Worm (Caenorhabditis elegans) whole organism, L3 larva: ENCODE results near the gene let-70.

ENCODE experiments used
- ZK546.5 ChIP-seq: sonication (generic microtip); optimal IDR thresholded peaks from 2 replicates; lab custom pipeline; 2017; ENCODE audit warnings: missing biosample characterization, missing genetic modification characterization
- ama-1 ChIP-seq: fragments of 150-350 bp; optimal IDR thresholded peaks from 2 replicates; lab custom pipeline; 2018
- ceh-28 ChIP-seq: fragments of 150-350 bp; optimal IDR thresholded peaks from 2 replicates; lab custom pipeline; 2014; ENCODE audit warnings: missing biosample characterization, missing genetic modification reagents, missing genetic modification characterization
- ceh-82 ChIP-seq: fragments of 150-350 bp; optimal IDR thresholded peaks from 2 replicates; lab custom pipeline; 2014; ENCODE audit warnings: missing biosample characterization, missing genetic modification characterization
- ceh-9 ChIP-seq: sonication (generic microtip); optimal IDR thresholded peaks from 2 replicates; lab custom pipeline; 2018; ENCODE audit warnings: missing biosample characterization, missing genetic modification characterization
- elt-2 ChIP-seq: sonication (generic microtip); optimal IDR thresholded peaks from 2 replicates; lab custom pipeline; 2016; ENCODE audit warnings: missing genetic modification reagents, mild to moderate bottlenecking, missing genetic modification characterization, missing compliant biosample characterization
- elt-3 ChIP-seq, 3 experiments: fragments of 150-350 bp in 1 of 3; sonication (generic microtip) in 2 of 3; optimal IDR thresholded peaks; 2 replicates in 2 of 3; 4 replicates in 1 of 3; lab custom pipeline; 2014 to 2017; ENCODE audit warnings: missing biosample characterization in 3 of 3, missing genetic modification characterization in 3 of 3
- fkh-2 ChIP-seq: fragments of 150-350 bp; optimal IDR thresholded peaks from 2 replicates; lab custom pipeline; 2014; ENCODE audit warnings: missing biosample characterization, missing genetic modification reagents, missing genetic modification characterization
- lin-15B ChIP-seq: fragments of 150-350 bp; optimal IDR thresholded peaks from 2 replicates; lab custom pipeline; 2014; ENCODE audit warnings: missing biosample characterization, missing genetic modification characterization
- nhr-237 ChIP-seq: fragments of 150-350 bp; optimal IDR thresholded peaks from 2 replicates; lab custom pipeline; 2014; ENCODE audit warnings: missing biosample characterization, missing genetic modification characterization
- nhr-76 ChIP-seq: fragments of 150-350 bp; sonication (generic microtip); optimal IDR thresholded peaks from 5 replicates; lab custom pipeline; 2014; ENCODE audit warnings: missing biosample characterization, missing genetic modification characterization
- pha-4 ChIP-seq: fragments of 150-350 bp; optimal IDR thresholded peaks from 2 replicates; lab custom pipeline; 2014; ENCODE audit warnings: missing biosample characterization, missing genetic modification reagents, missing genetic modification characterization
- skn-1 ChIP-seq: fragments of 150-350 bp; optimal IDR thresholded peaks from 2 replicates; lab custom pipeline; 2014; ENCODE audit warnings: missing biosample characterization, missing genetic modification characterization

DNA sequence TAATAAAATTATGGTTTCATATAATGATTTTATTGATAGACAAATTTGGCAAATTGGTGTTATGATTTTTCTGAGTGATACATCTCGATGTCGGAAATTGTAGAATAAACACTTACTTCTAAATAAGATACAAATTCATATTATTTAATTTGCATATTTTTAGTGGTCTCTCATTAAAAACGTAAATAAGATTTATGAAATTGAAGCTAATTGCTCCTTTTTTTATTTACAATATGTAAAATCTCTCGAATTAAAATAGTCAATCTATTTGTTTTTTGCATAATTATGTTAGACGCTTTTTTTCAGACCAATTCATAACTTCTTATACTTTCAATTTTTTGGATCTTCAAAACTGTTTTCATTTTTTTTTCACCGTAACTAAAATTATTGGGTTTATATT lies 49.8 kb downstream of the let-70 start, which contains the start of gene hrg-6:
- TF ChIP-seq pha-4 (tag; lab: Kevin White, UChicago) = no peak
- TF ChIP-seq fkh-2 (tag; lab: Kevin White, UChicago) = no peak
- TF ChIP-seq elt-3 (tag; optimal IDR thresholded peaks at IDR 0.05; lab: Kevin White, UChicago) = no peak
- no peak for TF ChIP-seq ceh-82 (tag; lab: Kevin White, UChicago)
- TF ChIP-seq lin-15B (tag; lab: Kevin White, UChicago) = no peak
- no peak for TF ChIP-seq elt-2 (tag; lab: Kevin White, UChicago)
- TF ChIP-seq ceh-9 (tag; lab: Kevin White, UChicago) = no peak
- no peak for TF ChIP-seq ceh-28
- no peak for TF ChIP-seq ZK546.5 (tag; lab: Kevin White, UChicago)
- TF ChIP-seq nhr-237 (tag; lab: Kevin White, UChicago) = no peak
- no peak for TF ChIP-seq nhr-76
- TF ChIP-seq ama-1 = no peak
- TF ChIP-seq skn-1 (tag; lab: Kevin White, UChicago) = no peak
